Worm (Caenorhabditis elegans) whole organism, L4 larva: ENCODE data around the gene srm-5.

ENCODE experiments used
- D1046.2 ChIP-seq: fragments of 200-800 bp; sonication (Bioruptor generic); IDR thresholded peaks from 2 replicates; pipeline ENCODE4 v1.3.6; 2022; ENCODE audit warnings: missing genetic modification characterization, missing compliant biosample characterization
- Y75B8A.6 ChIP-seq: fragments of 200-800 bp; sonication (Bioruptor generic); IDR thresholded peaks from 2 replicates; pipeline ENCODE4 v1.3.6; 2022; ENCODE audit warnings: missing genetic modification reagents, missing genetic modification characterization, missing compliant biosample characterization
- aha-1 ChIP-seq: fragments of 150-350 bp; peaks from one replicate; lab custom pipeline; 2014; ENCODE audit warnings: missing biosample characterization, missing genetic modification characterization
- arid-1 ChIP-seq: fragments of 200-800 bp; sonication (Bioruptor generic); conservative IDR thresholded peaks from 2 replicates; pipeline ENCODE4 v1.3.6; 2022; ENCODE audit warnings: missing genetic modification reagents, missing genetic modification characterization, missing compliant biosample characterization
- ceh-32 ChIP-seq: sonication (generic microtip); optimal IDR thresholded peaks from 2 replicates; lab custom pipeline; 2016; ENCODE audit warnings: mild to moderate bottlenecking, missing genetic modification characterization, missing compliant biosample characterization; ENCODE audit not compliant: poor library complexity
- cey-2 ChIP-seq: sonication (generic microtip); optimal IDR thresholded peaks from 3 replicates; lab custom pipeline; 2017; ENCODE audit warnings: missing genetic modification characterization, mild to moderate bottlenecking, missing compliant biosample characterization, antibody characterized with exemption, borderline replicate concordance; ENCODE audit not compliant: insufficient read depth
- daf-12 ChIP-seq: fragments of 150-350 bp; optimal IDR thresholded peaks from 2 replicates; lab custom pipeline; 2014; ENCODE audit warnings: missing biosample characterization, missing genetic modification reagents, missing genetic modification characterization
- daf-16 ChIP-seq, 3 experiments: sonication (generic microtip); optimal IDR thresholded peaks; 2 replicates each; lab custom pipeline; 2016 to 2017; ENCODE audit warnings: missing genetic modification characterization in 3 of 3, missing genetic modification reagents in 3 of 3, mild to moderate bottlenecking in 2 of 3, missing compliant biosample characterization in 2 of 3, missing biosample characterization in 1 of 3, moderate library complexity in 1 of 3
- daf-8 ChIP-seq: fragments of 200-800 bp; sonication (Bioruptor generic); IDR thresholded peaks from 2 replicates; pipeline ENCODE4 v1.3.6; 2022; ENCODE audit warnings: missing genetic modification characterization, missing compliant biosample characterization
- dmd-6 ChIP-seq: fragments of 200-800 bp; sonication (Bioruptor generic); IDR thresholded peaks from 2 replicates; pipeline ENCODE4 v1.3.6; 2022; ENCODE audit warnings: missing genetic modification reagents, missing genetic modification characterization, missing compliant biosample characterization
- dmd-8 ChIP-seq: fragments of 200-800 bp; sonication (Bioruptor generic); IDR thresholded peaks from 2 replicates; pipeline ENCODE4 v1.3.6; 2022; ENCODE audit warnings: missing genetic modification characterization, missing compliant biosample characterization
- dmd-9 ChIP-seq: fragments of 200-800 bp; sonication (Bioruptor generic); IDR thresholded peaks from 2 replicates; pipeline ENCODE4 v1.3.6; 2022; ENCODE audit warnings: missing genetic modification reagents, missing genetic modification characterization, missing compliant biosample characterization
- dpl-1 ChIP-seq: fragments of 150-350 bp; optimal IDR thresholded peaks from 2 replicates; lab custom pipeline; 2014; ENCODE audit warnings: missing biosample characterization, missing genetic modification reagents, missing genetic modification characterization
- dve-1 ChIP-seq: sonication (generic microtip); optimal IDR thresholded peaks from 2 replicates; lab custom pipeline; 2017; ENCODE audit warnings: antibody characterized with exemption, mild to moderate bottlenecking, missing genetic modification characterization, missing compliant biosample characterization; ENCODE audit not compliant: insufficient read depth
- egl-43 ChIP-seq: fragments of 200-800 bp; sonication (Bioruptor generic); IDR thresholded peaks from 2 replicates; pipeline ENCODE4 v1.3.6; 2022; ENCODE audit warnings: missing genetic modification reagents, missing genetic modification characterization, missing compliant biosample characterization
- gei-8 ChIP-seq: fragments of 200-800 bp; sonication (Bioruptor generic); optimal IDR thresholded peaks from 2 replicates; lab custom pipeline; 2018; ENCODE audit warnings: mild to moderate bottlenecking, missing genetic modification characterization, missing compliant biosample characterization
- hlh-11 ChIP-seq: fragments of 200-800 bp; sonication (Bioruptor generic); optimal IDR thresholded peaks from 2 replicates; lab custom pipeline; 2018; ENCODE audit warnings: mild to moderate bottlenecking, missing genetic modification characterization, missing compliant biosample characterization
- hlh-30 ChIP-seq: sonication (generic microtip); optimal IDR thresholded peaks from 2 replicates; lab custom pipeline; 2017; ENCODE audit warnings: antibody characterized with exemption, mild to moderate bottlenecking, missing genetic modification characterization, missing compliant biosample characterization; ENCODE audit not compliant: insufficient read depth
- hmg-1.1 ChIP-seq: fragments of 200-800 bp; sonication (Bioruptor generic); IDR thresholded peaks from 2 replicates; pipeline ENCODE4 v1.3.6; 2022; ENCODE audit warnings: missing genetic modification reagents, missing genetic modification characterization, missing compliant biosample characterization
- jun-1 ChIP-seq: fragments of 150-350 bp; optimal IDR thresholded peaks from 2 replicates; lab custom pipeline; 2014; ENCODE audit warnings: missing biosample characterization, missing genetic modification reagents, missing genetic modification characterization
- lim-7 ChIP-seq: fragments of 200-800 bp; sonication (Bioruptor generic); IDR thresholded peaks from 2 replicates; pipeline ENCODE4 v1.3.6; 2022; ENCODE audit warnings: missing genetic modification characterization, missing compliant biosample characterization
- lin-39 ChIP-seq: fragments of 150-350 bp; optimal IDR thresholded peaks from 2 replicates; lab custom pipeline; 2014; ENCODE audit warnings: missing biosample characterization, missing genetic modification reagents, missing genetic modification characterization
- lsy-2 ChIP-seq, 2 experiments: fragments of 150-350 bp in 1 of 2; sonication (generic microtip) in 1 of 2; optimal IDR thresholded peaks; 2 replicates each; lab custom pipeline; 2014 to 2017; ENCODE audit warnings: missing biosample characterization in 2 of 2, missing genetic modification characterization in 2 of 2
- madf-5 ChIP-seq, 2 experiments: fragments of 200-800 bp; sonication (Bioruptor generic); IDR thresholded peaks; 2 replicates each; pipeline ENCODE4 v1.3.6; 2022; ENCODE audit warnings: missing compliant biosample characterization in 2 of 2, missing genetic modification characterization in 2 of 2
- mdl-1 ChIP-seq, 2 experiments: fragments of 150-350 bp in 1 of 2; sonication (generic microtip) in 1 of 2; optimal IDR thresholded peaks; 2 replicates each; lab custom pipeline; 2014 to 2017; ENCODE audit warnings: missing biosample characterization in 2 of 2, missing genetic modification characterization in 2 of 2
- mdt-29 ChIP-seq: fragments of 200-800 bp; sonication (Bioruptor generic); IDR thresholded peaks from 2 replicates; pipeline ENCODE4 v1.3.6; 2022; ENCODE audit warnings: missing genetic modification reagents, missing genetic modification characterization, missing compliant biosample characterization
- mep-1 ChIP-seq: fragments of 150-350 bp; sonication (generic microtip); optimal IDR thresholded peaks from 3 replicates; lab custom pipeline; 2014; ENCODE audit warnings: missing biosample characterization, missing genetic modification characterization
- mes-2 ChIP-seq: sonication (generic microtip); optimal IDR thresholded peaks from 2 replicates; lab custom pipeline; 2016; ENCODE audit warnings: missing genotype, mild to moderate bottlenecking, missing genetic modification characterization, missing compliant biosample characterization; ENCODE audit not compliant: poor library complexity, severe bottlenecking
- mxl-3 ChIP-seq: fragments of 200-800 bp; sonication (Bioruptor generic); optimal IDR thresholded peaks from 2 replicates; lab custom pipeline; 2018; ENCODE audit warnings: mild to moderate bottlenecking, missing genetic modification characterization, missing compliant biosample characterization
- nhr-10 ChIP-seq: fragments of 150-350 bp; optimal IDR thresholded peaks from 2 replicates; lab custom pipeline; 2014; ENCODE audit warnings: missing biosample characterization, missing genetic modification characterization
- nhr-11 ChIP-seq: fragments of 150-350 bp; optimal IDR thresholded peaks from 2 replicates; lab custom pipeline; 2014; ENCODE audit warnings: missing biosample characterization, missing genetic modification characterization
- nhr-111 ChIP-seq: fragments of 200-800 bp; sonication (Bioruptor generic); optimal IDR thresholded peaks from 2 replicates; lab custom pipeline; 2018; ENCODE audit warnings: mild to moderate bottlenecking, missing genetic modification characterization, missing compliant biosample characterization
- nhr-28 ChIP-seq: fragments of 150-350 bp; optimal IDR thresholded peaks from 2 replicates; lab custom pipeline; 2014; ENCODE audit warnings: missing biosample characterization, missing genetic modification characterization
- nhr-42 ChIP-seq: fragments of 200-800 bp; sonication (Bioruptor generic); IDR thresholded peaks from 2 replicates; pipeline ENCODE4 v1.3.6; 2022; ENCODE audit warnings: missing genetic modification characterization, missing compliant biosample characterization
- nhr-6 ChIP-seq: fragments of 150-350 bp; optimal IDR thresholded peaks from 2 replicates; lab custom pipeline; 2014; ENCODE audit warnings: missing biosample characterization, missing genetic modification characterization
- nhr-77 ChIP-seq: fragments of 150-350 bp; optimal IDR thresholded peaks from 2 replicates; lab custom pipeline; 2014; ENCODE audit warnings: missing biosample characterization, missing genetic modification characterization
- pha-4 ChIP-seq, 2 experiments: fragments of 150-350 bp in 1 of 2; fragments of 200-800 bp in 1 of 2; sonication (Bioruptor generic) in 1 of 2; IDR thresholded peaks in 1 of 2; optimal IDR thresholded peaks in 1 of 2; 2 replicates each; pipeline versions ENCODE4 v1.3.6 to Lab custom; 2014 to 2022; ENCODE audit warnings: missing genetic modification characterization in 2 of 2, missing genetic modification reagents in 2 of 2, missing biosample characterization in 1 of 2, missing compliant biosample characterization in 1 of 2
- rbr-2 ChIP-seq: sonication (generic microtip); optimal IDR thresholded peaks from 2 replicates; lab custom pipeline; 2016; ENCODE audit warnings: missing genotype, missing genetic modification characterization, missing compliant biosample characterization
- sdz-12 ChIP-seq: fragments of 200-800 bp; sonication (Bioruptor generic); optimal IDR thresholded peaks from 2 replicates; lab custom pipeline; 2018; ENCODE audit warnings: mild to moderate bottlenecking, missing genetic modification characterization, missing compliant biosample characterization
- spr-1 ChIP-seq: sonication (generic microtip); optimal IDR thresholded peaks from 2 replicates; lab custom pipeline; 2016; ENCODE audit warnings: mild to moderate bottlenecking, missing genetic modification characterization, missing compliant biosample characterization
- spr-3 ChIP-seq: fragments of 200-800 bp; sonication (Bioruptor generic); optimal IDR thresholded peaks from 2 replicates; lab custom pipeline; 2018; ENCODE audit warnings: mild to moderate bottlenecking, missing genetic modification characterization, missing compliant biosample characterization
- unc-39 ChIP-seq: sonication (generic microtip); optimal IDR thresholded peaks from 2 replicates; lab custom pipeline; 2017; ENCODE audit warnings: missing biosample characterization, missing genetic modification characterization
- unc-62 ChIP-seq, 3 experiments: fragments of 150-350 bp in 1 of 3; sonication (generic microtip); optimal IDR thresholded peaks in 2 of 3; peaks in 1 of 3; 1 replicate in 1 of 3; 2 replicates in 2 of 3; lab custom pipeline; 2014 to 2017; ENCODE audit warnings: missing biosample characterization in 3 of 3, missing genetic modification characterization in 3 of 3, missing genetic modification reagents in 3 of 3, missing genotype in 1 of 3
- vab-7 ChIP-seq: fragments of 200-800 bp; sonication (Bioruptor generic); IDR thresholded peaks from 2 replicates; pipeline ENCODE4 v1.3.6; 2022; ENCODE audit warnings: missing genetic modification reagents, missing genetic modification characterization, missing compliant biosample characterization
- zip-11 ChIP-seq: fragments of 200-800 bp; sonication (Bioruptor generic); IDR thresholded peaks from 2 replicates; pipeline ENCODE4 v1.3.6; 2022; ENCODE audit warnings: missing genetic modification characterization, missing compliant biosample characterization
- ztf-11 ChIP-seq: fragments of 150-350 bp; optimal IDR thresholded peaks from 2 replicates; lab custom pipeline; 2014; ENCODE audit warnings: missing biosample characterization, missing genetic modification characterization

The srm-5 gene

DNA sequence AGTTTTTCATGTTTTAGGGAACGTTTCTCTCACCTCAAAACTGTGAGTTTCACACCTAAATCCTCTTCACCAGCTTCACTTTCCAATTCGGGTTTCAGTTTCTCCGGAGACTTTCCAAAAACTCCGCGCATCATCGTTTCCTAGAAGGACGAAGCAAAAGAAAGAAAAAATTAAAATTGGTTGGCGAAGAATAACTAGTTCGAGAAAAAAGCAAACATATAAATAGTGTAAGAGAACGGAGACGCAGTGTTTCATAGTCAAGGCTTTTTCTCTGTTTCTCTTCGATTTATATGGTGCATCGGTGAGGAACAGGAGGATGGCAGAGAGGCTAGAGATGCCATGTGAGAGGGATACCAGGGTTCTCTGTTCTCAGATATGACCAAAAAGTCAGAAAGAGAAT, 12.3 kb upstream of the srm-5 start, which contains the start of gene F47B8.3:
F47B8.3 (minus strand) TSS at position 261 of the 400 bp plus-strand sequence.
- TF ChIP-seq mdl-1 (tag; optimal IDR thresholded peaks at IDR 0.05; lab: Kevin White, UChicago) (peak in 1 of 2 experiments; percentile 70), D1046.2 (GFP tag; lab: Robert Waterston, UW) (no peak), lsy-2 (tag; optimal IDR thresholded peaks at IDR 0.05; lab: Kevin White, UChicago) (peak in 1 of 2 experiments; percentile 49), unc-39 (tag; lab: Kevin White, UChicago) (no peak), hmg-1.1 (GFP tag; lab: Robert Waterston, UW) (peak; percentile 48), nhr-42 (GFP tag; lab: Robert Waterston, UW) (no peak), mxl-3 (GFP tag; lab: Kevin White, UChicago) (peak; percentile 12), nhr-28 (tag; lab: Kevin White, UChicago) (peak; percentile 50), mep-1 (tag; lab: Kevin White, UChicago) (peak; percentile 59), vab-7 (GFP tag; lab: Robert Waterston, UW) (no peak), nhr-6 (peak; percentile 42), hlh-30 (peak; percentile 75), nhr-10 (tag; lab: Kevin White, UChicago) (no peak), dmd-9 (no peak), rbr-2 (tag; lab: Kevin White, UChicago) (peak; percentile 19), cey-2 (no peak), Y75B8A.6 (GFP tag; lab: Robert Waterston, UW) (no peak), lin-39 (tag; lab: Kevin White, UChicago) (no peak), spr-1 (no peak), egl-43 (GFP tag; lab: Robert Waterston, UW) (no peak), daf-16 (GFP tag; optimal IDR thresholded peaks at IDR 0.05; lab: Kevin White, UChicago) (no peak), daf-16 (tag; optimal IDR thresholded peaks at IDR 0.05; lab: Kevin White, UChicago) (peak; percentile 9), zip-11 (GFP tag; lab: Robert Waterston, UW) (no peak), hlh-11 (tag; lab: Kevin White, UChicago) (peak; percentile 31), dpl-1 (no peak), unc-62 (GFP tag; optimal IDR thresholded peaks at IDR 0.05 in 1 of 2; lab: Kevin White, UChicago) (no peak), unc-62 (tag; optimal IDR thresholded peaks at IDR 0.05; lab: Kevin White, UChicago) (no peak), nhr-111 (GFP tag; lab: Kevin White, UChicago) (no peak), ztf-11 (tag; lab: Kevin White, UChicago) (no peak), daf-12 (no peak), dve-1 (tag; lab: Kevin White, UChicago) (peak; percentile 3), ceh-32 (tag; lab: Kevin White, UChicago) (no peak)

DNA sequence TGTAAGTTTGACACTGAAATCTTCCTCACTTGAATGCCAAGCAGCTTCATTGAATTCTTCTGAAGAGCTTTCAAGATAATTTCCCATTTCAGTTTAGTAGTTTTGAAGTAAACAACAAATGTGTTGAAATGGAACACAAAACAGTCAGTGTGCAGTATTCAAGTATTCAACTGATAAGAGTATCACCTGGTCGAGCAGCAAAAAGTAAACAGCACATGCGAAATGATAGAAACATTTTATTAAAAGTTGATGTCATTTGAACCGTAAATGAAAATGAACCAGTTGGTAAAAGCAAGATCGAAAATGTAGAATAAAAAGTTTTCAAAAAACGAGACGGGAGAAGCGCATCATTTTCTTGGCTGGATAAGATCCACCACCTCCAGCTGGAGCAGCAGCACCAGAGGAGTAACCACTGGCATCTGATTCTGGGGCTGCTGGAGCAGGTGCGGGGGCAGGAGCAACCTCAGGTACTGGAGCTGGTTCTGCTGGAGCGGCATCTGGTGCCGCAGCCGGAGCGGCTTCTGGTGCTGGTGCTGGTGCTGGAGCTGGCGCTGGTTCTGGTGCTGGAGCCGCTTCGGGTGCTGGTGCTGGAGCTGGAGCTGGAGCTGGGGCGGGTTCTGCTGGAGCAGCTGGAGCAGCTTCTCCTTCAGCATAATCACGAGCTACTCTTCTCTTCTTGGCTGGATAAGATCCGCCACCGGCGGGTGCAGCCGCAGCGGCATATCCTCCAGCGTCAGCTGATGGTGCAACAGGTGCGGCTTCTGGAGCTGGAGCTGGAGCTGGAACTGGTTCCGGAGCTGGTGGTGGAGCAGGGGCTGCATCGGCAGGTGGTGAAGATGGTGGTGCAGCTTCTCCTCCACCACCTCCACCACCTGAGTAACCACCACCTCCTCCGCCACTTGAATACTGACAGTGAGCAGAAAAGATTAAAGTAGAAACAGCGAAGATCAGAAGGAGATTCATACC, 10.2 kb upstream of the srm-5 start, which contains the start of the genes F47B8.4 and F47B8.18:
F47B8.4 (minus strand) TSS at position 172 of the 966 bp plus-strand sequence.
F47B8.18 (minus strand) TSS at position 963 of the 966 bp plus-strand sequence.
- 0 out of 2 replicates have a peak, but pooled peaks have one; percentile 33 for TF ChIP-seq dmd-9
- no peak for TF ChIP-seq daf-8 (GFP tag; lab: Robert Waterston, UW)
- TF ChIP-seq aha-1, result peak; percentile 76
- peak; percentile 13 for TF ChIP-seq mxl-3 (GFP tag; lab: Kevin White, UChicago)
- TF ChIP-seq nhr-28 (tag; lab: Kevin White, UChicago), result peak; percentile 76
- TF ChIP-seq mes-2, result no peak
- no peak for TF ChIP-seq egl-43 (GFP tag; lab: Robert Waterston, UW)
- no peak for TF ChIP-seq mdt-29 (GFP tag; lab: Robert Waterston, UW)
- no peak for TF ChIP-seq nhr-111 (GFP tag; lab: Kevin White, UChicago)
- TF ChIP-seq spr-3 (GFP tag; lab: Kevin White, UChicago), result no peak
- TF ChIP-seq jun-1, result no peak
- peak; percentile 20 for TF ChIP-seq nhr-77 (tag; lab: Kevin White, UChicago)
- TF ChIP-seq arid-1 (GFP tag; lab: Robert Waterston, UW), result no peak
- peak; percentile 90; the same call in 1 of the 2 replicates for TF ChIP-seq pha-4 (GFP tag; IDR thresholded peaks at IDR 0.05; lab: Robert Waterston, UW)
- TF ChIP-seq pha-4 (tag; optimal IDR thresholded peaks at IDR 0.05; lab: Kevin White, UChicago), result no peak
- no peak for TF ChIP-seq sdz-12 (GFP tag; lab: Kevin White, UChicago)
- no peak for TF ChIP-seq dmd-8 (GFP tag; lab: Robert Waterston, UW)
- TF ChIP-seq nhr-11, result no peak
- no peak for TF ChIP-seq madf-5 (GFP tag; IDR thresholded peaks at IDR 0.05; lab: Robert Waterston, UW)
- peak; percentile 44 for TF ChIP-seq dmd-6
- TF ChIP-seq mep-1 (tag; lab: Kevin White, UChicago), result no peak
- TF ChIP-seq gei-8 (GFP tag; lab: Kevin White, UChicago), result no peak
- TF ChIP-seq lim-7 (GFP tag; lab: Robert Waterston, UW), result peak; percentile 32; the same call in 1 of the 2 replicates
